Fruit fly (Drosophila melanogaster) whole organism, embryonic: ENCODE results near the gene CG7945.

Experiments
- ATbp ChIP-seq: fragments of 200-800 bp; sonication (Bioruptor generic); optimal IDR thresholded peaks from 2 replicates; lab custom pipeline; 2017; ENCODE audit warnings: missing biosample characterization, mild to moderate bottlenecking, missing genetic modification characterization, missing genetic modification reagents
- Antp ChIP-seq: fragments of 200-800 bp; sonication (Bioruptor generic); optimal IDR thresholded peaks from 3 replicates; lab custom pipeline; 2016; ENCODE audit warnings: missing biosample characterization, missing genetic modification characterization
- CG10147 ChIP-seq: fragments of 200-800 bp; sonication (Bioruptor generic); optimal IDR thresholded peaks from 2 replicates; lab custom pipeline; 2019; ENCODE audit warnings: missing biosample characterization, mild to moderate bottlenecking, missing genetic modification characterization, moderate library complexity
- CG10654 ChIP-seq: fragments of 200-800 bp; sonication (Bioruptor generic); optimal IDR thresholded peaks from 2 replicates; lab custom pipeline; 2016; ENCODE audit warnings: missing biosample characterization, missing genetic modification characterization
- CG12391 ChIP-seq: fragments of 200-800 bp; sonication (Bioruptor generic); optimal IDR thresholded peaks from 3 replicates; lab custom pipeline; 2018; ENCODE audit warnings: missing biosample characterization, mild to moderate bottlenecking, missing genetic modification characterization, moderate library complexity
- CG15269 ChIP-seq: fragments of 200-800 bp; sonication (Bioruptor generic); optimal IDR thresholded peaks from 2 replicates; lab custom pipeline; 2018; ENCODE audit warnings: missing biosample characterization, mild to moderate bottlenecking, missing genetic modification characterization, moderate library complexity
- CG16813 ChIP-seq: fragments of 200-800 bp; sonication (Bioruptor generic); IDR thresholded peaks from 3 replicates; pipeline ENCODE4 v1.3.6; 2022; ENCODE audit warnings: missing biosample characterization, missing genetic modification characterization; ENCODE audit not compliant: partially characterized antibody
- CG2120 ChIP-seq: fragments of 200-800 bp; sonication (Bioruptor generic); optimal IDR thresholded peaks from 3 replicates; lab custom pipeline; 2016; ENCODE audit warnings: missing biosample characterization, missing genetic modification characterization
- CG3163 ChIP-seq: fragments of 200-800 bp; sonication (Bioruptor generic); optimal IDR thresholded peaks from 3 replicates; lab custom pipeline; 2016; ENCODE audit warnings: missing biosample characterization, missing genetic modification characterization
- CG3281 ChIP-seq: fragments of 200-800 bp; sonication (Bioruptor generic); optimal IDR thresholded peaks from 3 replicates; lab custom pipeline; 2017; ENCODE audit warnings: missing biosample characterization, mild to moderate bottlenecking, missing genetic modification characterization
- CG34224 ChIP-seq: fragments of 200-800 bp; sonication (Bioruptor generic); IDR thresholded peaks from 3 replicates; pipeline ENCODE4 v1.3.6; 2022; ENCODE audit warnings: missing biosample characterization, missing genetic modification characterization; ENCODE audit not compliant: partially characterized antibody
- CG4730 ChIP-seq: fragments of 200-800 bp; sonication (Bioruptor generic); IDR thresholded peaks from 2 replicates; pipeline ENCODE4 v1.3.6; 2022; ENCODE audit warnings: missing biosample characterization, missing genetic modification characterization
- CG6791 ChIP-seq: fragments of 200-800 bp; sonication (Bioruptor generic); IDR thresholded peaks from 3 replicates; pipeline ENCODE4 v1.3.6; 2022; ENCODE audit warnings: missing biosample characterization, missing genetic modification characterization; ENCODE audit not compliant: partially characterized antibody
- CG9932 ChIP-seq: fragments of 200-800 bp; sonication (Bioruptor generic); IDR thresholded peaks from 2 replicates; pipeline ENCODE4 v1.3.6; 2022; ENCODE audit warnings: missing biosample characterization, missing genetic modification characterization
- CkIIα-i1 ChIP-seq: fragments of 200-800 bp; sonication (Bioruptor generic); IDR thresholded peaks from 2 replicates; pipeline ENCODE4 v1.3.6; 2022; ENCODE audit warnings: missing biosample characterization, missing genetic modification characterization
- Deaf1 ChIP-seq: fragments of 200-800 bp; optimal IDR thresholded peaks from 3 replicates; lab custom pipeline; 2019; ENCODE audit warnings: missing biosample characterization, mild to moderate bottlenecking, missing genetic modification characterization, moderate library complexity
- Dp ChIP-seq: fragments of 200-800 bp; sonication (Bioruptor generic); optimal IDR thresholded peaks from 2 replicates; lab custom pipeline; 2018; ENCODE audit warnings: missing biosample characterization, mild to moderate bottlenecking, missing genetic modification characterization, moderate library complexity
- E2f2 ChIP-seq: fragments of 200-800 bp; sonication (Bioruptor generic); IDR thresholded peaks from 2 replicates; pipeline ENCODE4 v1.3.6; 2022; ENCODE audit warnings: missing biosample characterization, missing genetic modification characterization
- Fer1 ChIP-seq: fragments of 200-800 bp; sonication (Bioruptor generic); optimal IDR thresholded peaks from 2 replicates; lab custom pipeline; 2017; ENCODE audit warnings: missing biosample characterization, mild to moderate bottlenecking, missing genetic modification characterization
- Hey ChIP-seq: fragments of 200-800 bp; sonication (Bioruptor generic); optimal IDR thresholded peaks from 3 replicates; lab custom pipeline; 2018; ENCODE audit warnings: missing biosample characterization, mild to moderate bottlenecking, missing genetic modification characterization
- Kr ChIP-seq: fragments of 200-800 bp; sonication (Bioruptor generic); optimal IDR thresholded peaks from 2 replicates; lab custom pipeline; 2017; ENCODE audit warnings: missing biosample characterization, mild to moderate bottlenecking, missing genetic modification characterization
- MESR4 ChIP-seq: fragments of 200-800 bp; sonication (Bioruptor generic); optimal IDR thresholded peaks from 2 replicates; lab custom pipeline; 2018; ENCODE audit warnings: missing biosample characterization, mild to moderate bottlenecking, missing genetic modification characterization, moderate library complexity
- Med ChIP-seq: fragments of 200-800 bp; sonication (Bioruptor generic); peaks from one replicate; lab custom pipeline; 2016; ENCODE audit warnings: missing biosample characterization, missing genetic modification characterization, mild to moderate bottlenecking, inconsistent platforms, moderate library complexity
- Nf-YB ChIP-seq: fragments of 200-800 bp; sonication (Bioruptor generic); optimal IDR thresholded peaks from 3 replicates; lab custom pipeline; 2019; ENCODE audit warnings: missing biosample characterization, mild to moderate bottlenecking, missing genetic modification characterization, moderate library complexity
- Oaz ChIP-seq: fragments of 200-800 bp; sonication (Bioruptor generic); IDR thresholded peaks from 2 replicates; pipeline ENCODE4 v1.3.6; 2022; ENCODE audit warnings: missing biosample characterization, missing genetic modification characterization
- Pdp1 ChIP-seq, 2 experiments: fragments of 200-800 bp; sonication (Bioruptor generic); optimal IDR thresholded peaks; 3 replicates each; lab custom pipeline; 2016; ENCODE audit warnings: missing biosample characterization in 2 of 2, missing genetic modification characterization in 2 of 2, mild to moderate bottlenecking in 1 of 2, moderate library complexity in 1 of 2
- Usf ChIP-seq: fragments of 200-800 bp; sonication (Bioruptor generic); optimal IDR thresholded peaks from 2 replicates; lab custom pipeline; 2017; ENCODE audit warnings: missing genotype, missing biosample characterization, missing genetic modification characterization
- aop ChIP-seq: fragments of 200-800 bp; sonication (Bioruptor generic); IDR thresholded peaks from 2 replicates; pipeline ENCODE4 v1.3.6; 2022; ENCODE audit warnings: missing biosample characterization, missing genetic modification characterization
- ap ChIP-seq: fragments of 200-800 bp; sonication (Bioruptor generic); IDR thresholded peaks from 2 replicates; pipeline ENCODE4 v1.3.6; 2022; ENCODE audit warnings: missing biosample characterization, missing genetic modification characterization
- crp ChIP-seq, 2 experiments: fragments of 200-800 bp; sonication (Bioruptor generic); optimal IDR thresholded peaks; 2 replicates in 1 of 2; 3 replicates in 1 of 2; lab custom pipeline; 2017; ENCODE audit warnings: missing biosample characterization in 2 of 2, missing genetic modification characterization in 2 of 2, mild to moderate bottlenecking in 1 of 2, moderate library complexity in 1 of 2
- da ChIP-seq: fragments of 200-800 bp; sonication (Bioruptor generic); optimal IDR thresholded peaks from 2 replicates; lab custom pipeline; 2016; ENCODE audit warnings: missing biosample characterization, missing genetic modification characterization
- disco-r ChIP-seq: fragments of 200-800 bp; sonication (Bioruptor generic); optimal IDR thresholded peaks from 2 replicates; lab custom pipeline; 2016; ENCODE audit warnings: missing biosample characterization, missing genetic modification characterization
- fd64A ChIP-seq: fragments of 200-800 bp; sonication (Bioruptor generic); optimal IDR thresholded peaks from 3 replicates; lab custom pipeline; 2018; ENCODE audit warnings: missing biosample characterization, mild to moderate bottlenecking, missing genetic modification characterization
- fd96Cb ChIP-seq: fragments of 200-800 bp; sonication (Bioruptor generic); optimal IDR thresholded peaks from 2 replicates; lab custom pipeline; 2018; ENCODE audit warnings: missing biosample characterization, mild to moderate bottlenecking, missing genetic modification characterization, moderate library complexity
- gem ChIP-seq: fragments of 200-800 bp; sonication (Bioruptor generic); optimal IDR thresholded peaks from 2 replicates; lab custom pipeline; 2019; ENCODE audit warnings: missing biosample characterization, mild to moderate bottlenecking, missing genetic modification characterization, moderate library complexity
- kay ChIP-seq: fragments of 200-800 bp; sonication (Bioruptor generic); optimal IDR thresholded peaks from 2 replicates; lab custom pipeline; 2016; ENCODE audit warnings: missing biosample characterization, missing genetic modification characterization
- kni ChIP-seq: fragments of 200-800 bp; sonication (Bioruptor generic); optimal IDR thresholded peaks from 3 replicates; lab custom pipeline; 2017; ENCODE audit warnings: mild to moderate bottlenecking, missing biosample characterization, missing genetic modification reagents, missing genetic modification characterization
- lilli ChIP-seq: fragments of 200-800 bp; sonication (Bioruptor generic); optimal IDR thresholded peaks from 3 replicates; lab custom pipeline; 2016; ENCODE audit warnings: missing biosample characterization, missing genetic modification characterization
- mam ChIP-seq: fragments of 200-800 bp; sonication (Bioruptor generic); optimal IDR thresholded peaks from 3 replicates; lab custom pipeline; 2016; ENCODE audit warnings: missing biosample characterization, missing genetic modification characterization
- pan ChIP-seq, 4 experiments: fragments of >200 bp in 3 of 4; fragments of 200-800 bp in 1 of 4; sonication (Bioruptor generic) in 1 of 4; optimal IDR thresholded peaks in 3 of 4; IDR thresholded peaks in 1 of 4; 2 replicates each; pipeline versions ENCODE4 v1.3.6 to Lab custom; 2017 to 2022; ENCODE audit warnings: missing biosample characterization in 2 of 4, missing genetic modification characterization in 2 of 4, mixed read lengths in 1 of 4
- pho ChIP-seq: fragments of 200-800 bp; sonication (Bioruptor generic); optimal IDR thresholded peaks from 2 replicates; lab custom pipeline; 2016; ENCODE audit warnings: missing biosample characterization, missing genetic modification characterization
- run ChIP-seq: fragments of 200-800 bp; sonication (Bioruptor generic); optimal IDR thresholded peaks from 3 replicates; lab custom pipeline; 2018; ENCODE audit warnings: missing biosample characterization, mild to moderate bottlenecking, missing genetic modification characterization
- sd ChIP-seq: fragments of 200-800 bp; sonication (Bioruptor generic); optimal IDR thresholded peaks from 3 replicates; lab custom pipeline; 2018; ENCODE audit warnings: missing biosample characterization, mild to moderate bottlenecking, missing genetic modification characterization, moderate library complexity
- seq ChIP-seq: fragments of 200-800 bp; sonication (Bioruptor generic); IDR thresholded peaks from 2 replicates; pipeline ENCODE4 v1.3.6; 2022; ENCODE audit warnings: missing biosample characterization, missing genetic modification characterization
- sob ChIP-seq: fragments of 200-800 bp; sonication (Bioruptor generic); IDR thresholded peaks from 2 replicates; pipeline ENCODE4 v1.3.6; 2022; ENCODE audit warnings: missing biosample characterization, missing genetic modification characterization
- tap ChIP-seq: fragments of 200-800 bp; optimal IDR thresholded peaks from 3 replicates; lab custom pipeline; 2019; ENCODE audit warnings: missing biosample characterization, mild to moderate bottlenecking, missing genetic modification characterization, moderate library complexity
- toy ChIP-seq: fragments of 200-800 bp; sonication (Bioruptor generic); IDR thresholded peaks from 2 replicates; pipeline ENCODE4 v1.3.6; 2022; ENCODE audit warnings: missing biosample characterization, missing genetic modification characterization

The CG7945 gene

DNA sequence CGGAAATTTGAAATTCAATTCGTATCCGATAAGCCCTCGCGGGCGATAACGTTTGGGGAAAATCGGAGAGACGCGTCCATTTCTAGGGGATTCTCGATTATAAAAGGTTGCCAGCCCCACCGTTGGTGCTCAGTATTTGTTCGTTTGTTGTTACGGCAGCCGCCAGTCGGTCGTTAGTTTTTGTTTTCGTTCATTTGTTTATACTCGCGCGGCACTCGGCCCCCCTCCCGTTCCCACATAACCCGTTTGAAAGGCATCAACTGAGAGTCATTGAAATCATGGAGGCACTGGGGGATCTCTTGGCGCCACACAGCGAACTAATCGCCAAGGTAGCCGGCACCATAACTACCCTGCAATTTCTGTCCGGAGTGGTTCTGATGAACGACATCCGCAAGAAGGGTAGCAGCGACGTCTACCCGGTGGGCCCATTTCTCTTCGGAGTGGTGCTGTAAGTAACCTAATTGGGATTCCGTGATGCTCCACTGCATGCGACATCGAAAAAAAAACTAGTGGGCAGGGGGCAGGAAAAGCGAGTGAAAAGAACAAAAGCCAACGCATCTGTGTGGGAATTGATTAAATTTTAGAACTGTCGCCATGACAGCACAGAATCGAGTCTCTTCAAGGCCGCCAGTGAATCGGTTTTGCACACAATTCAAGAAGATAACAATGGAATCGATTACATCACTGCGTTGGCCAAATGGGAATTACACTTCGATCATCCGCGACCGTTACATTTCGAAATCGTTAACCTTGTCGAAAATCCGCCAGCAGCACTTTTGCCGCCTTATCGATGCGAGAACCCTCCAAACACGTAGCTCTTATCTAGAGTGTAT is 22.9 kb downstream of the CG7945 start, which contains the start of gene CG7272 (continued):
- TF ChIP-seq CG34224 (peak; percentile 42; the same call in 2 of the 3 replicates), CG9932 (GFP tag; lab: Robert Waterston, UW) (peak; percentile 36; the same call in 1 of the 2 replicates), tap (tag; lab: Kevin White, UChicago) (no peak), aop (GFP tag; lab: Robert Waterston, UW) (no peak), lilli (GFP tag; lab: Kevin White, UChicago) (peak; percentile 37), CG10147 (no peak), pho (GFP tag; lab: Kevin White, UChicago) (peak; percentile 22), pan (optimal IDR thresholded peaks at IDR 0.05; lab: Kevin White, UChicago) (no peak), pan (GFP tag; optimal IDR thresholded peaks at IDR 0.05 in 1 of 2, IDR thresholded peaks at IDR 0.05 in 1 of 2) (peak in 1 of 2 experiments; percentile 27), Usf (GFP tag; lab: Kevin White, UChicago) (no peak), CG4730 (GFP tag; lab: Robert Waterston, UW) (no peak), Oaz (GFP tag; lab: Robert Waterston, UW) (no peak), CG12391 (tag; lab: Kevin White, UChicago) (no peak), ap (GFP tag; lab: Robert Waterston, UW) (no peak), Fer1 (GFP tag; lab: Kevin White, UChicago) (no peak), CG3281 (GFP tag; lab: Kevin White, UChicago) (peak; percentile 3), da (GFP tag; lab: Kevin White, UChicago) (no peak), Pdp1 (GFP tag; optimal IDR thresholded peaks at IDR 0.05; lab: Kevin White, UChicago) (peak in 1 of 2 experiments; percentile 78), sob (peak; percentile 15; the same call in 1 of the 2 replicates), CG10654 (GFP tag; lab: Kevin White, UChicago) (no peak), gem (tag; lab: Kevin White, UChicago) (peak; percentile 10), E2f2 (GFP tag; lab: Robert Waterston, UW) (peak; percentile 97), CG15269 (peak; percentile 27), Kr (no peak), Antp (GFP tag; lab: Kevin White, UChicago) (peak; percentile 6), CG3163 (GFP tag; lab: Kevin White, UChicago) (peak; percentile 34), disco-r (GFP tag; lab: Kevin White, UChicago) (no peak), fd96Cb (no peak), seq (GFP tag; lab: Robert Waterston, UW) (peak; percentile 23; the same call in 1 of the 2 replicates), Hey (tag; lab: Kevin White, UChicago) (peak; percentile 2), crp (GFP tag; optimal IDR thresholded peaks at IDR 0.05; lab: Kevin White, UChicago) (peak in 1 of 2 experiments; percentile 5), CkIIα-i1 (no peak), sd (peak; percentile 36), MESR4 (GFP tag; lab: Kevin White, UChicago) (peak; percentile 9), kni (GFP tag; lab: Kevin White, UChicago) (peak; percentile 60), ATbp (GFP tag; lab: Kevin White, UChicago) (peak; percentile 19), CG2120 (peak; percentile 49), fd64A (GFP tag; lab: Kevin White, UChicago) (no peak), CG16813 (GFP tag; lab: Robert Waterston, UW) (0 out of 3 replicates have a peak, but pooled peaks have one; percentile 19), kay (GFP tag; lab: Kevin White, UChicago) (no peak), Deaf1 (peak; percentile 72), toy (no peak), CG6791 (GFP tag; lab: Robert Waterston, UW) (no peak), Med (GFP tag; lab: Kevin White, UChicago) (peak; percentile 88), Dp (GFP tag; lab: Kevin White, UChicago) (peak; percentile 92), mam (GFP tag; lab: Kevin White, UChicago) (peak; percentile 29), run (tag; lab: Kevin White, UChicago) (no peak), Nf-YB (GFP tag; lab: Kevin White, UChicago) (no peak)
